Fruit fly (Drosophila melanogaster): Measurements from ENCODE around the gene CG7115.

The CG7115 gene

DNA sequence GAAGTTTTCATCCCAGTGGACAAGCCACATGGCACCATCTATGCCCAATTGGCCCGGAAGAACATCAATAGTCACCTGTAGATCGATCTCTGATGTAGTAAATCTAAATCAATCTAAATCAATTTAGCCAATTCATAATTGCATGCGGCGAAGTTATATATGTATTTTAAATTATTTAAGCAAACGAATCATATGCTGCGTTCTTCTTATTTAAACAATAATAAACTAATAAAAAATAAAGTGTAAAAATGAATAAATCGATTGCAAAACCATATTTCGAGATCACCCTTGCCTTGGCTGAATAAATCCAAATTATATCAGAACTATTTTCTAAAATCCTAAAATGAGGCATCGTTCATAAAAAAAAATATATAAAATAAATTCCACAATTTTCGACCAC lies 39.8 kb upstream of the CG7115 start, which contains the start of gene CG7164:
CG7164 (plus strand) TSS at position 301 of the 400 bp plus-strand sequence.
- TF ChIP-seq Sp1 (GFP tag; optimal IDR thresholded peaks at IDR 0.05), result no peak
- TF ChIP-seq Hr83 (GFP tag; optimal IDR thresholded peaks at IDR 0.05; ENCODE audit: poor library complexity, severe bottlenecking), result no peak
- TF ChIP-seq woc (GFP tag; optimal IDR thresholded peaks at IDR 0.05), result no peak
- TF ChIP-seq CrebA (GFP tag; optimal IDR thresholded peaks at IDR 0.05; ENCODE audit: borderline replicate concordance), result no peak
- no peak for TF ChIP-seq HLH106 (tag; optimal IDR thresholded peaks at IDR 0.05)
- no peak for TF ChIP-seq Mio (GFP tag; optimal IDR thresholded peaks at IDR 0.05)
- TF ChIP-seq dsf (GFP tag; optimal IDR thresholded peaks at IDR 0.05; ENCODE audit: borderline replicate concordance), result no peak
- no peak for TF ChIP-seq Hr78 (GFP tag; optimal IDR thresholded peaks at IDR 0.05)
- no peak for TF ChIP-seq sage (GFP tag; optimal IDR thresholded peaks at IDR 0.05)
- no peak for TF ChIP-seq dl (GFP tag; optimal IDR thresholded peaks at IDR 0.05; ENCODE audit: insufficient read depth in 1 of 2, partially characterized antibody in 2 of 2)
- TF ChIP-seq CG9705 (GFP tag; optimal IDR thresholded peaks at IDR 0.05), result no peak
- TF ChIP-seq Dif (GFP tag; optimal IDR thresholded peaks at IDR 0.05; ENCODE audit: partially characterized antibody), result no peak
- no peak for TF ChIP-seq lola (GFP tag; optimal IDR thresholded peaks at IDR 0.05)
- TF ChIP-seq OdsH (GFP tag; optimal IDR thresholded peaks at IDR 0.05), result no peak
- TF ChIP-seq CG32264 (GFP tag; optimal IDR thresholded peaks at IDR 0.05), result no peak
- TF ChIP-seq N (GFP tag; optimal IDR thresholded peaks at IDR 0.05), result no peak

DNA sequence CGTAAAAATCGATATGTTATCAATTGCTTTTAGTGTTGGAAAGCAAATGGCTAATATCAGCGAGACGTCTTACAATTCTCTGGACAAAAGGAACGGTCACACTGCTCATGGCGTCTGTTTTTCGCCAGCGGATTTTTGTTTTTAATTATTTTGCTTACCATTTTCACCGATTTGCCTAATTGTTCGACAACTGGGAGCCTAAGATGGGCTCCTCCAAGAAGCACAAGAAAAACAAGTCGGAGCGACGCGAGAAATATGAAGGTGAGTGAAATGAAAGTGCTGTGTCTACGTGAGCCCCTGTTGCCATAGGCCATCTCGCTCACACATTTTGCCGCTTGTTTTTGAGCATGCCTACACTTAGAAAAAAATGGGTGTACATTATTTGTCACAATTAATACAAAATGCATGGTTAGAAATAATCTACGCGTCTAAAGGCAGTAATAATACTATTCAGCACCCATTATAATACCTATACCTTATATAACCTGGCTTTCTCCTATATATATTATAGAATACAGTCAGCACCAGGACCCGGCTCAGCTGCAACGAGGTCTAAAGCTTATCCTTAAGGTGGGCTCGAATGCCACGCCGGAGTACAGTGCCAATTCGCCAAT lies 38.1 kb upstream of the CG7115 start, which contains the start of gene Brd7-9:
Brd7-9 (plus strand) TSS at position 78 of the 614 bp plus-strand sequence.
- TF ChIP-seq h (GFP tag; optimal IDR thresholded peaks at IDR 0.05) (peak; percentile 68), OdsH (GFP tag; optimal IDR thresholded peaks at IDR 0.05) (peak; percentile 58), N (GFP tag; optimal IDR thresholded peaks at IDR 0.05) (no peak), CG9705 (GFP tag; optimal IDR thresholded peaks at IDR 0.05) (no peak), Sp1 (GFP tag; optimal IDR thresholded peaks at IDR 0.05) (no peak), Mio (GFP tag; optimal IDR thresholded peaks at IDR 0.05) (no peak), Dfd (GFP tag; optimal IDR thresholded peaks at IDR 0.05) (no peak), Hr78 (GFP tag; optimal IDR thresholded peaks at IDR 0.05) (no peak), fru (GFP tag; optimal IDR thresholded peaks at IDR 0.05) (peak; percentile 58), dsf (GFP tag; optimal IDR thresholded peaks at IDR 0.05; ENCODE audit: borderline replicate concordance) (no peak), Dif (GFP tag; optimal IDR thresholded peaks at IDR 0.05; ENCODE audit: partially characterized antibody) (no peak), brk (GFP tag; optimal IDR thresholded peaks at IDR 0.05) (no peak), Hnf4 (GFP tag; optimal IDR thresholded peaks at IDR 0.05) (no peak), Vsx2 (GFP tag; optimal IDR thresholded peaks at IDR 0.05; ENCODE audit: partially characterized antibody) (no peak), CG32264 (GFP tag; optimal IDR thresholded peaks at IDR 0.05) (no peak), jim (GFP tag; optimal IDR thresholded peaks at IDR 0.05) (no peak), psq (GFP tag; optimal IDR thresholded peaks at IDR 0.05) (peak; percentile 49), Abd-B (GFP tag; optimal IDR thresholded peaks at IDR 0.05) (no peak), Rel (GFP tag; optimal IDR thresholded peaks at IDR 0.05) (peak; percentile 8), Rel (tag; optimal IDR thresholded peaks at IDR 0.05) (no peak), foxo (GFP tag; optimal IDR thresholded peaks at IDR 0.05) (peak in 1 of 2 experiments; percentile 74), tai (GFP tag; optimal IDR thresholded peaks at IDR 0.05) (no peak), rgr (GFP tag; optimal IDR thresholded peaks at IDR 0.05) (peak; percentile 66), ey (GFP tag; optimal IDR thresholded peaks at IDR 0.05) (peak; percentile 56), sage (GFP tag; optimal IDR thresholded peaks at IDR 0.05) (peak; percentile 56), Myc (optimal IDR thresholded peaks at IDR 0.05) (no peak), dl (GFP tag; optimal IDR thresholded peaks at IDR 0.05; ENCODE audit: insufficient read depth in 1 of 2, partially characterized antibody in 2 of 2) (no peak), CrebA (GFP tag; optimal IDR thresholded peaks at IDR 0.05; ENCODE audit: borderline replicate concordance) (no peak), Jra (GFP tag; optimal IDR thresholded peaks at IDR 0.05) (peak; percentile 6), pan (optimal IDR thresholded peaks at IDR 0.05) (no peak), lola (GFP tag; optimal IDR thresholded peaks at IDR 0.05) (no peak), Hr83 (GFP tag; optimal IDR thresholded peaks at IDR 0.05; ENCODE audit: poor library complexity, severe bottlenecking) (peak; percentile 61), usp (GFP tag; optimal IDR thresholded peaks at IDR 0.05) (no peak), woc (GFP tag; optimal IDR thresholded peaks at IDR 0.05) (no peak), dmrt93B (GFP tag; optimal IDR thresholded peaks at IDR 0.05) (no peak), sv (GFP tag; optimal IDR thresholded peaks at IDR 0.05) (peak; percentile 24), br (GFP tag; optimal IDR thresholded peaks at IDR 0.05) (peak; percentile 52), HLH106 (tag; optimal IDR thresholded peaks at IDR 0.05) (peak; percentile 57), GATAd (GFP tag; optimal IDR thresholded peaks at IDR 0.05) (no peak)
